Fruit fly (Drosophila melanogaster) whole organism, adult: ENCODE data around the gene asl.
A peak's percentile ranks its signal among the peaks of the same experiment; 100 is the strongest.

Experiments
- CG11617 ChIP-seq: fragments of 200-800 bp; sonication (Bioruptor generic); optimal IDR thresholded peaks from 2 replicates; lab custom pipeline; 2017; ENCODE audit warnings: mild to moderate bottlenecking, missing biosample characterization, missing genetic modification reagents, missing genetic modification characterization
- CG12768 ChIP-seq: fragments of 200-800 bp; sonication (Bioruptor generic); optimal IDR thresholded peaks from 2 replicates; lab custom pipeline; 2017; ENCODE audit warnings: missing biosample characterization, missing genetic modification characterization, mild to moderate bottlenecking, moderate library complexity, missing genetic modification reagents
- CG14711 ChIP-seq: fragments of 200-800 bp; sonication (Bioruptor generic); optimal IDR thresholded peaks from 2 replicates; lab custom pipeline; 2018; ENCODE audit warnings: missing biosample characterization, mild to moderate bottlenecking, missing genetic modification characterization, moderate library complexity
- CG1620 ChIP-seq: fragments of 200-800 bp; sonication (Bioruptor generic); optimal IDR thresholded peaks from 2 replicates; lab custom pipeline; 2016; ENCODE audit warnings: missing biosample characterization, missing genetic modification characterization
- CG33017 ChIP-seq: fragments of 200-800 bp; sonication (Bioruptor generic); optimal IDR thresholded peaks from 2 replicates; lab custom pipeline; 2018; ENCODE audit warnings: missing biosample characterization, mild to moderate bottlenecking, missing genetic modification characterization, moderate library complexity
- CG5204 ChIP-seq: fragments of 200-800 bp; sonication (Bioruptor generic); optimal IDR thresholded peaks from 2 replicates; lab custom pipeline; 2016; ENCODE audit warnings: missing biosample characterization, missing genetic modification characterization
- CG7045 ChIP-seq: fragments of 200-800 bp; sonication (Bioruptor generic); optimal IDR thresholded peaks from 2 replicates; lab custom pipeline; 2017; ENCODE audit warnings: missing biosample characterization, mild to moderate bottlenecking, missing genetic modification characterization
- CG7101 ChIP-seq: fragments of 200-800 bp; sonication (Bioruptor generic); optimal IDR thresholded peaks from 2 replicates; lab custom pipeline; 2018; ENCODE audit warnings: missing biosample characterization, mild to moderate bottlenecking, missing genetic modification characterization, moderate library complexity
- Clk ChIP-seq: fragments of 200-800 bp; sonication (Bioruptor generic); optimal IDR thresholded peaks from 2 replicates; lab custom pipeline; 2017; ENCODE audit warnings: missing biosample characterization, missing genetic modification characterization
- Crg-1 ChIP-seq: fragments of 200-800 bp; sonication (Bioruptor generic); optimal IDR thresholded peaks from 2 replicates; lab custom pipeline; 2016; ENCODE audit warnings: missing biosample characterization, missing genetic modification characterization
- Hr96 ChIP-seq: fragments of 200-800 bp; sonication (Bioruptor generic); optimal IDR thresholded peaks from 2 replicates; lab custom pipeline; 2016; ENCODE audit warnings: missing biosample characterization, missing genetic modification characterization
- Mnt ChIP-seq: fragments of 200-800 bp; sonication (Bioruptor generic); optimal IDR thresholded peaks from 2 replicates; lab custom pipeline; 2016; ENCODE audit warnings: missing biosample characterization, mild to moderate bottlenecking, missing genetic modification characterization
- bab1 ChIP-seq: fragments of 200-800 bp; sonication (Bioruptor generic); optimal IDR thresholded peaks from 3 replicates; lab custom pipeline; 2019; ENCODE audit warnings: missing biosample characterization, mild to moderate bottlenecking, missing genetic modification characterization, moderate library complexity
- cic ChIP-seq: fragments of 200-800 bp; sonication (Bioruptor generic); optimal IDR thresholded peaks from 2 replicates; lab custom pipeline; 2017; ENCODE audit warnings: missing biosample characterization, mild to moderate bottlenecking, missing genetic modification characterization, moderate library complexity
- cnc ChIP-seq, 2 experiments: fragments of >200 bp; optimal IDR thresholded peaks; 2 replicates each; lab custom pipeline; 2017
- kay ChIP-seq: fragments of 200-800 bp; sonication (Bioruptor generic); peaks from one replicate; lab custom pipeline; 2016; ENCODE audit warnings: missing biosample characterization, missing genetic modification characterization, borderline replicate concordance
- ovo ChIP-seq: fragments of 200-800 bp; sonication (Bioruptor generic); optimal IDR thresholded peaks from 2 replicates; lab custom pipeline; 2016; ENCODE audit warnings: missing biosample characterization, missing genetic modification characterization
- pad ChIP-seq: fragments of 200-800 bp; sonication (Bioruptor generic); optimal IDR thresholded peaks from 3 replicates; lab custom pipeline; 2017; ENCODE audit warnings: missing biosample characterization, missing genetic modification characterization, mild to moderate bottlenecking, moderate library complexity, missing genetic modification reagents
- tj ChIP-seq: fragments of 200-800 bp; sonication (Bioruptor generic); optimal IDR thresholded peaks from 3 replicates; lab custom pipeline; 2017; ENCODE audit warnings: missing biosample characterization, mild to moderate bottlenecking, missing genetic modification characterization, moderate library complexity
- toe ChIP-seq: fragments of 200-800 bp; sonication (Bioruptor generic); optimal IDR thresholded peaks from 2 replicates; lab custom pipeline; 2016; ENCODE audit warnings: missing biosample characterization, missing genetic modification characterization

The asl gene

DNA sequence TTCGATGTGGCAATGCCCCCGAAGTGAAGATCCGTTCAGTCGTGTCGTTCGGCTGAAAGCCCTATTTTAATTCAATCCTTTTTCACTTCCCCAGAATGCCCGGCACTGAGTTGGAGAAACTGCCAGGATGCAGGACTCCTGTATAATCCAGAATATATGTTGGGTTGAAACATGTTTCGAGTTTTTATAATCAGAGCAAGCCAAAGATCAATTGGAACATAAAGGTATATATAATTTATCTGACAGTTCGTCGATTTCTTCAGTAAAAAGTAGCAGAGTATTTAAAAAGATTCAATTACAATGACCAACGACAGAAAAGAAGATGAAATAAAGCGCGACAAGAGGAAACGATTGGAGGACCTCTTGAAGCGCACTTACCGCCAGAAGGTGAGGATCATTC is 21.2 kb upstream of the asl start, which contains the start of gene CG31551:
Gene CG31551, plus strand, starts transcription at position 301 of the 400 bp plus-strand sequence.
- TF ChIP-seq toe (no peak), Hr96 (GFP tag; lab: Kevin White, UChicago) (no peak), Crg-1 (no peak), Clk (GFP tag; lab: Kevin White, UChicago) (no peak), CG7045 (GFP tag; lab: Kevin White, UChicago) (no peak)

DNA sequence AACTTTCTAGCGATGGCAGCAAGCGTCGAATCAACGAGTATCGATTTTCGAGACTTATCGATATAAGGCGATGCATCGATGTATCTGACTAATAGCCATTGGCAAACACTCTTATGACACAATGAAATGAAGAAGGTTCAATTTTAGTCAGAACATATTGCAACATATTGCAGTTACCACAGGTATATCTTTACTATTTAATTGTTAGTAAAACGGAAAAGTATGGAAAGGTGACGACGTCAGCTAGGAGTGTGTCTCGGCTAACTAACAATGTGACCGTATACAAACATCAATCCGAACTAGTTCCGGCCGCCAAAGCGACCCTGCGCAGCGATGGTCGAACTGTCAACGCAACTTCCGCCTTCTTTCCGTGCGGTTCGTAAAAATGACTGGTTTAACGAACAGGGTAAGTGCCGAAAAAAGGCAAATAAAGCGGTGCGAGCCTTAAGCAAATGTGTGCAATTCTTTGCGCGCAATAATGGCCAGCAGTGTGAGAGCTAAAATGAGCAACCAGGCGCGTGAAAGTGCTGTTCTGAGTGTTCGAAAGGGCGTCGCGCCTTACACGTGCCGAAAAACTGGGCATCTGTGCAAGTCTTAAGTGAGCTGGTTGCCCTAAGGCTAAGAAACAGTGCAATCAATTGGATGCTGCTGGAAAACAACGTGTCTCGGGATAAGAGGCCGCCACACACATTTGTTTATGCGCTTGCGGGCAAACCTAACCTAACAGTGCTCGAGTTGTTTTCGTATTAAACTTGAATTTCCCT is 18.0 kb upstream of the asl start, which contains the start of the genes Dph4, Spec2 and RpL13A:
Gene Dph4, minus strand, starts transcription at position 11 of the 764 bp plus-strand sequence.
Gene Spec2, minus strand, starts transcription at position 11 of the 764 bp plus-strand sequence.
Gene RpL13A, plus strand, starts transcription at position 360 of the 764 bp plus-strand sequence.
- TF ChIP-seq CG7101 (tag; lab: Kevin White, UChicago) = peak; percentile 96
- peak; percentile 95 for TF ChIP-seq Mnt (GFP tag; lab: Kevin White, UChicago)
- peak; percentile 98 for TF ChIP-seq Crg-1
- TF ChIP-seq tj (GFP tag; lab: Kevin White, UChicago) = peak; percentile 88
- TF ChIP-seq CG14711 (tag; lab: Kevin White, UChicago) = peak; percentile 73
- TF ChIP-seq kay = no peak
- no peak for TF ChIP-seq toe
- peak; percentile 90 for TF ChIP-seq CG33017 (tag; lab: Kevin White, UChicago)
- TF ChIP-seq CG12768 (GFP tag; lab: Kevin White, UChicago) = peak; percentile 95
- peak; percentile 72 for TF ChIP-seq cic (GFP tag; lab: Kevin White, UChicago)
- peak; percentile 85 for TF ChIP-seq Clk (GFP tag; lab: Kevin White, UChicago)
- peak; percentile 92 for TF ChIP-seq bab1 (GFP tag; lab: Kevin White, UChicago)
- TF ChIP-seq Hr96 (GFP tag; lab: Kevin White, UChicago) = no peak
- TF ChIP-seq ovo (GFP tag; lab: Kevin White, UChicago) = peak; percentile 94
- peak; percentile 85 for TF ChIP-seq pad
- peak; percentile 94 for TF ChIP-seq CG7045 (GFP tag; lab: Kevin White, UChicago)
- TF ChIP-seq cnc (optimal IDR thresholded peaks at IDR 0.05; lab: Kevin White, UChicago) = no peak
- TF ChIP-seq CG11617 = peak; percentile 98
- no peak for TF ChIP-seq CG5204 (GFP tag; lab: Kevin White, UChicago)
- TF ChIP-seq CG1620 (GFP tag; lab: Kevin White, UChicago) = peak; percentile 97

DNA sequence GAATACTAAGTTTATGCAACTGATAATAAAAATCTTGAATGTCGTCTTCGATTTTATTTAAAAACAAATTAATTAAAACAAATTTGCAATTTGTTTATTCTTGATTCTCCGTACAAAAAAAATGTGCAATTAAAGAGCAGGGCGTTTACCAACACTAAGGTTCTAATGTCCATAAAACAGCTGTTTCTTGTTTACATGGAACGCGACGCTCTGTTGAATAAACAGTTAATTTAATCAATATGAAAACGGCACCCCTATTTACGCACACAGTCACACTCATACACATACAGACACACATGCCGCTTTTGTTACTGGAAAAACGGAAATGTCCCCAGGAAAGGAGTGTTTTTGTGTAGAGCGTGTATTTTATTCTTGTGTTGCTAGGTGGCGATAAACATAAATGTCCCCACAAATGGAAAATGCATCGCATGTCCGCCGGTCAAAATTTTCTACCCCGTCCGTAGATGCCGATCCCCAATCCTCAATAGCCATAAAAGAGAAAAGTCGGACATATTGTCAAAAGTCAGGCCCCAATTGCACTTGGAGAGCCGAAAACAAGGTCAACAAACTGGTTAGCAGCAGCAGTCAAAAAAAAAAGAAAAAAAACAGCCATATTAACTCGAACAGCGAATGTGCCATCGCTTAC is 16.8 kb upstream of the asl start:
- peak; percentile 91 for TF ChIP-seq CG7045 (GFP tag; lab: Kevin White, UChicago)
- TF ChIP-seq cnc (optimal IDR thresholded peaks at IDR 0.05; lab: Kevin White, UChicago) = no peak
- peak; percentile 99 for TF ChIP-seq ovo (GFP tag; lab: Kevin White, UChicago)
- TF ChIP-seq CG12768 (GFP tag; lab: Kevin White, UChicago) = peak; percentile 96
- peak; percentile 79 for TF ChIP-seq CG14711 (tag; lab: Kevin White, UChicago)
- TF ChIP-seq CG11617 = peak; percentile 87
- TF ChIP-seq CG5204 (GFP tag; lab: Kevin White, UChicago) = peak; percentile 83
- TF ChIP-seq CG7101 (tag; lab: Kevin White, UChicago) = peak; percentile 91
- TF ChIP-seq Hr96 (GFP tag; lab: Kevin White, UChicago) = peak; percentile 87
- TF ChIP-seq bab1 (GFP tag; lab: Kevin White, UChicago) = peak; percentile 68
- peak; percentile 85 for TF ChIP-seq Clk (GFP tag; lab: Kevin White, UChicago)
- TF ChIP-seq pad = peak; percentile 96
- TF ChIP-seq CG33017 (tag; lab: Kevin White, UChicago) = peak; percentile 81
- TF ChIP-seq toe = peak; percentile 93
- peak; percentile 95 for TF ChIP-seq CG1620 (GFP tag; lab: Kevin White, UChicago)
- TF ChIP-seq kay = no peak
- TF ChIP-seq cic (GFP tag; lab: Kevin White, UChicago) = peak; percentile 96
- TF ChIP-seq Mnt (GFP tag; lab: Kevin White, UChicago) = peak; percentile 93
- TF ChIP-seq Crg-1 = peak; percentile 98
- TF ChIP-seq tj (GFP tag; lab: Kevin White, UChicago) = peak; percentile 41

DNA sequence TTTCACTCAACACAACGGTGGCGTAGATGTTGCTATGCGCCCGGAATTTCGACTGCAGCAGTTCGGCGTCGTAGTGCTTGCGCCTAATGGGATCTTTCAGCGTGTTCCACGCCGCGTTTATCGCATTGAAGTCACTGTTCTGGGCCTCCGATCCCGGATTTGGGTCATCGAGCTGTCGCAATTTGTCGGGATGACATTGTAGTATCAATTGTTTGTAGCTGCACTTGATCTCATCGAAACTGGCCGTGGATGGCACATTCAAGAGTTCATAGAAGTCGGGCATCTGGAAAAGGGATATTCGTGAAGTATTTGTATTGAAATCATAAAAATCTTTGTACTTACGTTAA is 16.0 kb upstream of the asl start:
- TF ChIP-seq pad = no peak
- TF ChIP-seq CG7045 (GFP tag; lab: Kevin White, UChicago) = no peak
- no peak for TF ChIP-seq CG1620 (GFP tag; lab: Kevin White, UChicago)
- TF ChIP-seq cic (GFP tag; lab: Kevin White, UChicago) = no peak
- no peak for TF ChIP-seq tj (GFP tag; lab: Kevin White, UChicago)
- TF ChIP-seq CG14711 (tag; lab: Kevin White, UChicago) = no peak
- TF ChIP-seq toe = no peak
- no peak for TF ChIP-seq bab1 (GFP tag; lab: Kevin White, UChicago)
- TF ChIP-seq CG5204 (GFP tag; lab: Kevin White, UChicago) = no peak
- no peak for TF ChIP-seq CG33017 (tag; lab: Kevin White, UChicago)
- TF ChIP-seq Clk (GFP tag; lab: Kevin White, UChicago) = no peak
- TF ChIP-seq Hr96 (GFP tag; lab: Kevin White, UChicago) = no peak
- no peak for TF ChIP-seq CG7101 (tag; lab: Kevin White, UChicago)

DNA sequence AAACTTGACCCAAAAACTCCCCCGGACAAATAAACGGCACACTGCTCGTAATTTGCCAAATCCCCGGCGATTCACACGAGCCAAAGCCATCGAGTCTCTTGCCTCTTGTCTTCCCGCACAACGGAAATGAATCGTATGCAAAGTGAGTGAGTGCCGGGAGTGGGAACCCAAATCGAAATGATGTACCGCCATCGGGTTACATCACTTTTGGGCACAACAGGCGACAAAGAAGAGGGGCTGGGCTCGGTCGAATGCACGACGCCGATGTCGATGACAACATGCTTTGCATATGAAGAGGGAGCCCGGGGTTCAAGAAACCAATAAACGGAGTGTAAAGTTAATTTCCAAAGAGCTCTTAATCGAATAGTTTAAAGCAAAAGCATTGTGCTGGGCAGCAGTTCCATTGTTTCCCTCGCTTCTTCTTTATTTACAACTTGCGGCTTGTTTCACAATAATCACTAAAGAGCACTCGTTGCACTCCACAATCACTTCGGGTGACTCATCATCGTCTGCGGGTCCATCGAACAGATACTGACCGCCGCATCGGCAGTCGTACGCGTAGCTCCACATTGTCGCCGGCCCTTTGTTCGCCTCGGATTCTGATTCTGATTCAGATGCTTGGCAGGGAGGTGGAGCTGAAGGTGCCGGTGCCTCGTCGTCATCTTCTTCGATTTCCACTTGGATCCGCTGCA is 15.5 kb upstream of the asl start:
- no peak for TF ChIP-seq CG14711 (tag; lab: Kevin White, UChicago)
